Worm (Caenorhabditis elegans): ENCODE data around the gene Y38F2AR.12.
A peak's percentile ranks its signal among the peaks of the same experiment; 100 is the strongest.

Gene Y38F2AR.12

DNA sequence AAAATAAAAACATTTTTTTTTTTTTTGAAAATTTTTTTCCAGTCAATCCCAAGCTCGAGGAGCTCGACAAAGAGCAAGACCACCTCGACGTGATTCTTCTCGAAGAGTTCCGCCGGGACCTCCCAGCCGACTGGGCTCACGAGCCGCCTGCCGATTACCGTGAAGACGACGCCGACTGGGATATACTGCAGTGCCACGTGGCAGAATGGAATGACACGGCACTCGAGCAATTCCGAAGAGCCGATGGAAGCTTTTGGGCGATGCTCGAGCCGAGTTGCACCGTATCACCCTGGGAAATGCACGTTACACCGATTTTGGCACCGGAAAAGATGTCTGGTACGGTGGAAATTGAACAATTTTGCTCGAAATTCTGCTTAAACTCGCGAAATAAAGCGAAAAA lies 19.2 kb downstream of the Y38F2AR.12 start:
- no peak for TF ChIP-seq dao-5 (tag; optimal IDR thresholded peaks at IDR 0.05)
- no peak for TF ChIP-seq him-1 (tag; optimal IDR thresholded peaks at IDR 0.05)
- TF ChIP-seq W03F9.2 (tag; optimal IDR thresholded peaks at IDR 0.05), result no peak

- no peak for TF ChIP-seq dao-5 (tag; optimal IDR thresholded peaks at IDR 0.05)
- TF ChIP-seq W03F9.2 (tag; optimal IDR thresholded peaks at IDR 0.05), result no peak
- TF ChIP-seq him-1 (tag; optimal IDR thresholded peaks at IDR 0.05), result no peak
Measured at ce11 chrIV:2391809-2392208, 20.4 kb downstream of the Y38F2AR.12 start.

ce11 chrIV:2390804-2391203 lies 21.4 kb downstream of the Y38F2AR.12 start, which contains the start of gene eri-5:
eri-5 (plus strand) TSS chrIV:2390821.
- TF ChIP-seq dao-5 (tag; optimal IDR thresholded peaks at IDR 0.05) (no peak), him-1 (tag; optimal IDR thresholded peaks at IDR 0.05) (no peak), W03F9.2 (tag; optimal IDR thresholded peaks at IDR 0.05) (no peak)

- TF ChIP-seq W03F9.2 (tag; optimal IDR thresholded peaks at IDR 0.05) (no peak), dao-5 (tag; optimal IDR thresholded peaks at IDR 0.05) (no peak)
Measured at ce11 chrIV:2390251-2390672, 22.0 kb downstream of the Y38F2AR.12 start.

DNA sequence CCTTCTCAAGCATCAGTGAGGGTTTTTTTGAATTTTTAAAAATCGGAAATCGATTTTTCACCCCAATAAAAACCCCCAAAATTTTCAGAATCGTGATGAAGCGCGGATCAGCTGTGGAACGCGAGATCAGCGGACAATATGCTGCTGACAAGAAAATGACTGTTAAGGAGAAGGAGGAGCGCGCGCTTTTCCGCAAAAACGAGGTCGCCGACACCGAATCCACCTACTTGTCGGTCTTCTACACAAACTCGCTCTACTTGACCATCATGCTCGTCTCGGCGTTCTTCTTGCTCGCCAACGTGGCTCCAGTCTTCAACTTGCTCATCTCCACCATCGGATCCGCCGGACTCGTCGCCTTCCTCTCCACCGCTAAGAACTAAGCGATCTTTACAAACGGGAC lies 22.5 kb downstream of the Y38F2AR.12 start:
- no peak for TF ChIP-seq him-1 (tag; optimal IDR thresholded peaks at IDR 0.05)

ce11 chrIV:2388949-2389495 lies 23.2 kb downstream of the Y38F2AR.12 start, which contains the start of gene trap-3:
trap-3 (plus strand) TSS chrIV:2389445.
- TF ChIP-seq W03F9.2 (tag; optimal IDR thresholded peaks at IDR 0.05) (peak; percentile 93), dao-5 (tag; optimal IDR thresholded peaks at IDR 0.05) (peak; percentile 63), him-1 (tag; optimal IDR thresholded peaks at IDR 0.05) (peak; percentile 58)

- TF ChIP-seq W03F9.2 (tag; optimal IDR thresholded peaks at IDR 0.05), result peak; percentile 8
- TF ChIP-seq him-1 (tag; optimal IDR thresholded peaks at IDR 0.05), result no peak
Measured at ce11 chrIV:2387970-2388705, 24.1 kb downstream of the Y38F2AR.12 start, which contains the start of gene sec-61.B. sec-61.B (minus strand) TSS chrIV:2388675.

ce11 chrIV:2383713-2384112 lies 28.5 kb downstream of the Y38F2AR.12 start, which contains the start of gene Y38F2AR.3:
Y38F2AR.3 (plus strand) TSS chrIV:2384013.
- TF ChIP-seq him-1 (tag; optimal IDR thresholded peaks at IDR 0.05) (no peak), dao-5 (tag; optimal IDR thresholded peaks at IDR 0.05) (no peak), W03F9.2 (tag; optimal IDR thresholded peaks at IDR 0.05) (no peak)
